Fruit fly (Drosophila melanogaster): ENCODE results near the gene kmr.
A peak's percentile ranks its signal among the peaks of the same experiment; 100 is the strongest.

dm6 chr3R:13683624-13684568 lies 31.1 kb upstream of the kmr start, which contains the start of gene flfl:
- no peak for TF ChIP-seq nau (GFP tag; optimal IDR thresholded peaks at IDR 0.05)
- TF ChIP-seq CG15073 (GFP tag; optimal IDR thresholded peaks at IDR 0.05), result no peak
- TF ChIP-seq dimm (GFP tag; IDR thresholded peaks at IDR 0.05), result no peak
- peak; percentile 81 for TF ChIP-seq Myb (GFP tag; optimal IDR thresholded peaks at IDR 0.05)
- TF ChIP-seq fru (optimal IDR thresholded peaks at IDR 0.05), result no peak
- no peak for TF ChIP-seq mirr (GFP tag; optimal IDR thresholded peaks at IDR 0.05)
- no peak for TF ChIP-seq CG4404 (GFP tag; IDR thresholded peaks at IDR 0.05)
- TF ChIP-seq Deaf1 (tag; optimal IDR thresholded peaks at IDR 0.05), result no peak
- TF ChIP-seq nerfin-2 (GFP tag; IDR thresholded peaks at IDR 0.05; ENCODE audit: partially characterized antibody), result no peak
- TF ChIP-seq CG18262 (tag; optimal IDR thresholded peaks at IDR 0.05), result no peak
- TF ChIP-seq ato (GFP tag; IDR thresholded peaks at IDR 0.05; ENCODE audit: partially characterized antibody), result no peak
- peak; percentile 83 for TF ChIP-seq CG12659 (GFP tag; optimal IDR thresholded peaks at IDR 0.05)
- TF ChIP-seq Ets97D (GFP tag; optimal IDR thresholded peaks at IDR 0.05), result peak; percentile 80
- no peak for TF ChIP-seq ab (GFP tag; optimal IDR thresholded peaks at IDR 0.05)
